Fruit fly (Drosophila melanogaster): Measurements from ENCODE around the gene CG3434.

dm6 chr3L:9432810-9433587 is 27.6 kb downstream of the CG3434 start:
- TF ChIP-seq CG8159 (tag; optimal IDR thresholded peaks at IDR 0.05) (no peak), CG34367 (tag; optimal IDR thresholded peaks at IDR 0.05) (no peak), CG17806 (tag; optimal IDR thresholded peaks at IDR 0.05) (no peak), fd96Ca (GFP tag; IDR thresholded peaks at IDR 0.05) (no peak), Pif1B (GFP tag; optimal IDR thresholded peaks at IDR 0.05) (no peak), EcR (GFP tag; optimal IDR thresholded peaks at IDR 0.05) (no peak), CG4496 (GFP tag; IDR thresholded peaks at IDR 0.05) (no peak), Pif1A (GFP tag; optimal IDR thresholded peaks at IDR 0.05) (no peak), CG10348 (GFP tag; IDR thresholded peaks at IDR 0.05) (no peak), CG12605 (GFP tag; IDR thresholded peaks at IDR 0.05) (no peak)

Measured in whole organism, pupa.